Worm (Caenorhabditis elegans): Measurements from ENCODE around the gene taf-2.
A peak's percentile ranks its signal among the peaks of the same experiment; 100 is the strongest.
"Not testable (repeated sequence)": the region's sequence is repeated elsewhere in the genome, so short reads cannot be mapped to it uniquely, and the experiment has no call there.

The taf-2 gene

ce11 chrIV:3597356-3597755 is 3.9 kb upstream of the taf-2 start:
- TF ChIP-seq fkh-8 (tag; optimal IDR thresholded peaks at IDR 0.05) = no peak
- no peak for TF ChIP-seq ztf-11 (tag; optimal IDR thresholded peaks at IDR 0.05)
- TF ChIP-seq ztf-4 (tag; optimal IDR thresholded peaks at IDR 0.05) = no peak
- TF ChIP-seq zip-4 (GFP tag; optimal IDR thresholded peaks at IDR 0.05) = no peak
- no peak for TF ChIP-seq tlp-1 (tag; optimal IDR thresholded peaks at IDR 0.05)
- no peak for TF ChIP-seq unc-30 (tag; optimal IDR thresholded peaks at IDR 0.05)

ce11 chrIV:3590821-3591220 is 2.6 kb downstream of the taf-2 start:
- TF ChIP-seq F16B12.6 (tag; optimal IDR thresholded peaks at IDR 0.05) = no peak
- TF ChIP-seq nhr-20 (tag; optimal IDR thresholded peaks at IDR 0.05) = no peak
- no peak for TF ChIP-seq dsc-1 (tag; optimal IDR thresholded peaks at IDR 0.05)
- no peak for TF ChIP-seq unc-86 (tag; optimal IDR thresholded peaks at IDR 0.05)
- TF ChIP-seq snu-23 (GFP tag; optimal IDR thresholded peaks at IDR 0.05) = no peak
- TF ChIP-seq sup-37 (GFP tag; optimal IDR thresholded peaks at IDR 0.05) = no peak
- no peak for TF ChIP-seq lin-13 (GFP tag; optimal IDR thresholded peaks at IDR 0.05)
- TF ChIP-seq lin-35 (GFP tag; optimal IDR thresholded peaks at IDR 0.05) = no peak
- no peak for TF ChIP-seq unc-130 (tag; optimal IDR thresholded peaks at IDR 0.05)
- no peak for TF ChIP-seq unc-30 (tag; optimal IDR thresholded peaks at IDR 0.05)
- no peak for TF ChIP-seq fos-1 (tag; optimal IDR thresholded peaks at IDR 0.05)
- no peak for TF ChIP-seq zip-4 (GFP tag; optimal IDR thresholded peaks at IDR 0.05)
- TF ChIP-seq nhr-12 (tag; optimal IDR thresholded peaks at IDR 0.05) = no peak
- no peak for TF ChIP-seq hpl-2 (GFP tag; optimal IDR thresholded peaks at IDR 0.05)
- no peak for TF ChIP-seq grh-1 (GFP tag; IDR thresholded peaks at IDR 0.05)
- no peak for TF ChIP-seq ztf-11 (tag; optimal IDR thresholded peaks at IDR 0.05)
- no peak for TF ChIP-seq egl-13 (tag; optimal IDR thresholded peaks at IDR 0.05)
- no peak for TF ChIP-seq mep-1 (tag; optimal IDR thresholded peaks at IDR 0.05)

- TF ChIP-seq hlh-4 (tag; optimal IDR thresholded peaks at IDR 0.05); mab-9 (GFP tag; IDR thresholded peaks at IDR 0.05); efl-3 (GFP tag; optimal IDR thresholded peaks at IDR 0.05): not testable (repeated sequence)
Measured at ce11 chrIV:3582806-3583205, 10.6 kb downstream of the taf-2 start, which contains the start of gene blos-7. TSS of gene blos-7 (minus strand) at chrIV:3582906.

ce11 chrIV:3579477-3579975 is 13.9 kb downstream of the taf-2 start, which contains the start of gene Y37E11B.1:
TSS of gene Y37E11B.1 (plus strand) at chrIV:3579621.
- TF ChIP-seq fkh-8 (tag; optimal IDR thresholded peaks at IDR 0.05) (peak; percentile 25), skn-1 (tag; optimal IDR thresholded peaks at IDR 0.05) (peak; percentile 4), nhr-71 (tag; optimal IDR thresholded peaks at IDR 0.05) (peak; percentile 19), efl-1 (optimal IDR thresholded peaks at IDR 0.05) (peak in 1 of 2 experiments; percentile 53), efl-1 (GFP tag; optimal IDR thresholded peaks at IDR 0.05 in 1 of 2) (peak; percentile 38 to 91), lin-35 (GFP tag; optimal IDR thresholded peaks at IDR 0.05) (peak in 1 of 2 experiments; percentile 16), dpl-1 (GFP tag; optimal IDR thresholded peaks at IDR 0.05) (peak in 1 of 3 experiments; percentile 30), nhr-77 (tag; optimal IDR thresholded peaks at IDR 0.05) (no peak), lsy-2 (tag; optimal IDR thresholded peaks at IDR 0.05) (peak in 1 of 2 experiments; percentile 44), alr-1 (tag; optimal IDR thresholded peaks at IDR 0.05; ENCODE audit: borderline replicate concordance) (no peak)

ce11 chrIV:3578667-3579066 is 14.7 kb downstream of the taf-2 start:
- TF ChIP-seq nhr-85 (tag) = peak; percentile 63
- TF ChIP-seq isw-1 (GFP tag; IDR thresholded peaks at IDR 0.05) = no peak

- TF ChIP-seq nhr-47 (tag; optimal IDR thresholded peaks at IDR 0.05) = no peak
- TF ChIP-seq lin-14 (GFP tag; optimal IDR thresholded peaks at IDR 0.05) = no peak
- TF ChIP-seq hpl-2 (GFP tag; optimal IDR thresholded peaks at IDR 0.05) = no peak
Measured at ce11 chrIV:3578155-3578554, 15.3 kb downstream of the taf-2 start, which contains the start of gene Y37E11B.2. TSS of gene Y37E11B.2 (plus strand) at chrIV:3578455.

Measured in whole organism, L1 larva.